Fruit fly (Drosophila melanogaster) whole organism, embryonic: ENCODE results near the gene dsf.
A peak's percentile ranks its signal among the peaks of the same experiment; 100 is the strongest.

ENCODE experiments used
- Ada2b ChIP-seq: fragments of 200-800 bp; sonication (Bioruptor generic); IDR thresholded peaks from 2 replicates; pipeline ENCODE4 v1.3.6; 2022; ENCODE audit warnings: missing biosample characterization, missing genetic modification characterization
- Atf-2 ChIP-seq: fragments of 200-800 bp; sonication (Bioruptor generic); optimal IDR thresholded peaks from 2 replicates; lab custom pipeline; 2016; ENCODE audit warnings: missing biosample characterization, missing genetic modification characterization
- CG10462 ChIP-seq: fragments of 200-800 bp; sonication (Bioruptor generic); optimal IDR thresholded peaks from 2 replicates; lab custom pipeline; 2016; ENCODE audit warnings: missing biosample characterization, missing genetic modification characterization
- CG1529 ChIP-seq: fragments of 200-800 bp; sonication (Bioruptor generic); optimal IDR thresholded peaks from 3 replicates; lab custom pipeline; 2018; ENCODE audit warnings: missing biosample characterization, missing genetic modification characterization
- CG1647 ChIP-seq: fragments of 200-800 bp; sonication (Bioruptor generic); optimal IDR thresholded peaks from 3 replicates; lab custom pipeline; 2016; ENCODE audit warnings: missing biosample characterization, missing genetic modification characterization
- CG17912 ChIP-seq: fragments of 200-800 bp; sonication (Bioruptor generic); optimal IDR thresholded peaks from 2 replicates; lab custom pipeline; 2018; ENCODE audit warnings: missing biosample characterization, mild to moderate bottlenecking, missing genetic modification characterization
- CG18262 ChIP-seq: fragments of 200-800 bp; optimal IDR thresholded peaks from 3 replicates; lab custom pipeline; 2019; ENCODE audit warnings: missing biosample characterization, mild to moderate bottlenecking, missing genetic modification characterization, moderate library complexity
- CG2116 ChIP-seq: fragments of 200-800 bp; sonication (Bioruptor generic); optimal IDR thresholded peaks from 3 replicates; lab custom pipeline; 2018; ENCODE audit warnings: missing biosample characterization, mild to moderate bottlenecking, missing genetic modification characterization
- CG32772 ChIP-seq: fragments of 200-800 bp; sonication (Bioruptor generic); IDR thresholded peaks from 2 replicates; pipeline ENCODE4 v1.3.6; 2022; ENCODE audit warnings: missing biosample characterization, missing genetic modification characterization
- CG3995 ChIP-seq: fragments of 200-800 bp; sonication (Bioruptor generic); optimal IDR thresholded peaks from 3 replicates; lab custom pipeline; 2016; ENCODE audit warnings: missing biosample characterization, missing genetic modification characterization
- CG6765 ChIP-seq: fragments of 200-800 bp; sonication (Bioruptor generic); optimal IDR thresholded peaks from 3 replicates; lab custom pipeline; 2017; ENCODE audit warnings: missing biosample characterization, mild to moderate bottlenecking, missing genetic modification characterization
- CG6854 ChIP-seq: fragments of 200-800 bp; sonication (Bioruptor generic); optimal IDR thresholded peaks from 3 replicates; lab custom pipeline; 2017; ENCODE audit warnings: missing biosample characterization, mild to moderate bottlenecking, missing genetic modification characterization
- CG7271 ChIP-seq: fragments of 200-800 bp; sonication (Bioruptor generic); optimal IDR thresholded peaks from 2 replicates; lab custom pipeline; 2018; ENCODE audit warnings: missing biosample characterization, mild to moderate bottlenecking, missing genetic modification characterization, moderate library complexity
- CG7357 ChIP-seq: fragments of 200-800 bp; sonication (Bioruptor generic); IDR thresholded peaks from 3 replicates; pipeline ENCODE4 v1.3.6; 2022; ENCODE audit warnings: missing biosample characterization, missing genetic modification characterization
- CG7786 ChIP-seq: fragments of 200-800 bp; sonication (Bioruptor generic); optimal IDR thresholded peaks from 2 replicates; lab custom pipeline; 2016; ENCODE audit warnings: missing biosample characterization, missing genetic modification characterization
- CG8359 ChIP-seq: fragments of 200-800 bp; sonication (Bioruptor generic); optimal IDR thresholded peaks from 2 replicates; lab custom pipeline; 2017; ENCODE audit warnings: missing biosample characterization, mild to moderate bottlenecking, missing genetic modification characterization, borderline replicate concordance
- CG8944 ChIP-seq: fragments of 200-800 bp; sonication (Bioruptor generic); optimal IDR thresholded peaks from 3 replicates; lab custom pipeline; 2016; ENCODE audit warnings: missing biosample characterization, missing genetic modification characterization
- Dad ChIP-seq: fragments of 200-800 bp; sonication (Bioruptor generic); optimal IDR thresholded peaks from 3 replicates; lab custom pipeline; 2016; ENCODE audit warnings: missing biosample characterization, missing genetic modification characterization
- Eip74EF ChIP-seq, 2 experiments: fragments of 200-800 bp in 1 of 2; fragments of >200 bp in 1 of 2; sonication (Bioruptor generic) in 1 of 2; optimal IDR thresholded peaks; 2 replicates each; lab custom pipeline; 2017 to 2019; ENCODE audit warnings: missing biosample characterization in 2 of 2, missing genetic modification characterization in 2 of 2, mild to moderate bottlenecking in 1 of 2, moderate library complexity in 1 of 2
- HLH4C ChIP-seq: fragments of 200-800 bp; sonication (Bioruptor generic); IDR thresholded peaks from 3 replicates; pipeline ENCODE4 v1.3.6; 2022; ENCODE audit warnings: missing biosample characterization, missing genetic modification characterization; ENCODE audit not compliant: partially characterized antibody
- Hr3 ChIP-seq: fragments of 200-800 bp; sonication (Bioruptor generic); optimal IDR thresholded peaks from 3 replicates; lab custom pipeline; 2016; ENCODE audit warnings: missing biosample characterization, missing genetic modification characterization
- MTF-1 ChIP-seq: fragments of 200-800 bp; sonication (Bioruptor generic); optimal IDR thresholded peaks from 2 replicates; lab custom pipeline; 2018; ENCODE audit warnings: missing biosample characterization, mild to moderate bottlenecking, missing genetic modification characterization, borderline replicate concordance
- Nf-YA ChIP-seq: fragments of 200-800 bp; sonication (Bioruptor generic); IDR thresholded peaks from 2 replicates; pipeline ENCODE4 v1.3.6; 2022; ENCODE audit warnings: missing biosample characterization, missing genetic modification characterization
- Ptx1 ChIP-seq: fragments of 200-800 bp; sonication (Bioruptor generic); IDR thresholded peaks from 2 replicates; pipeline ENCODE4 v1.3.6; 2022; ENCODE audit warnings: missing biosample characterization, missing genetic modification characterization
- Rx ChIP-seq: fragments of 200-800 bp; sonication (Bioruptor generic); IDR thresholded peaks from 2 replicates; pipeline ENCODE4 v1.3.6; 2022; ENCODE audit warnings: missing biosample characterization, missing genetic modification characterization
- Six4 ChIP-seq: fragments of 200-800 bp; sonication (Bioruptor generic); optimal IDR thresholded peaks from 2 replicates; lab custom pipeline; 2016; ENCODE audit warnings: missing biosample characterization, missing genetic modification characterization
- Trl ChIP-seq, 3 experiments: fragments of >200 bp in 2 of 3; fragments of 200-800 bp in 1 of 3; sonication (Bioruptor generic) in 1 of 3; optimal IDR thresholded peaks; 2 replicates in 1 of 3; 3 replicates in 2 of 3; lab custom pipeline; 2016 to 2017; ENCODE audit warnings: missing biosample characterization in 1 of 3, missing genetic modification characterization in 1 of 3
- Vsx1 ChIP-seq: fragments of 200-800 bp; sonication (Bioruptor generic); optimal IDR thresholded peaks from 2 replicates; lab custom pipeline; 2017; ENCODE audit warnings: missing biosample characterization, mild to moderate bottlenecking, missing genetic modification characterization, missing genetic modification reagents
- Xbp1 ChIP-seq: fragments of 200-800 bp; sonication (Bioruptor generic); optimal IDR thresholded peaks from 3 replicates; lab custom pipeline; 2016; ENCODE audit warnings: missing biosample characterization, mild to moderate bottlenecking, missing genetic modification characterization
- ab ChIP-seq: fragments of 200-800 bp; sonication (Bioruptor generic); optimal IDR thresholded peaks from 2 replicates; lab custom pipeline; 2016; ENCODE audit warnings: missing biosample characterization, missing genetic modification characterization
- btn ChIP-seq: fragments of 200-800 bp; sonication (Bioruptor generic); optimal IDR thresholded peaks from 2 replicates; lab custom pipeline; 2016; ENCODE audit warnings: missing biosample characterization, missing genetic modification characterization
- dysf ChIP-seq: fragments of 200-800 bp; sonication (Bioruptor generic); IDR thresholded peaks from 3 replicates; pipeline ENCODE4 v1.3.6; 2022; ENCODE audit warnings: missing biosample characterization, missing genetic modification characterization
- esg ChIP-seq: fragments of 200-800 bp; sonication (Bioruptor generic); conservative IDR thresholded peaks from 2 replicates; pipeline ENCODE4 v1.3.6; 2022; ENCODE audit warnings: missing biosample characterization, missing genetic modification characterization
- gce ChIP-seq: fragments of 200-800 bp; sonication (Bioruptor generic); IDR thresholded peaks from 3 replicates; pipeline ENCODE4 v1.3.6; 2022; ENCODE audit warnings: missing biosample characterization, missing genetic modification characterization
- hth ChIP-seq: fragments of >200 bp; optimal IDR thresholded peaks from 2 replicates; lab custom pipeline; 2017; ENCODE audit warnings: inconsistent platforms
- inv ChIP-seq: fragments of 200-800 bp; sonication (Bioruptor generic); IDR thresholded peaks from 2 replicates; pipeline ENCODE4 v1.3.6; 2022; ENCODE audit warnings: missing biosample characterization, missing genetic modification characterization; ENCODE audit not compliant: partially characterized antibody
- knrl ChIP-seq: fragments of 200-800 bp; sonication (Bioruptor generic); IDR thresholded peaks from 3 replicates; pipeline ENCODE4 v1.3.6; 2022; ENCODE audit warnings: missing biosample characterization, missing genetic modification characterization; ENCODE audit not compliant: partially characterized antibody
- mam ChIP-seq: fragments of 200-800 bp; sonication (Bioruptor generic); optimal IDR thresholded peaks from 3 replicates; lab custom pipeline; 2016; ENCODE audit warnings: missing biosample characterization, missing genetic modification characterization
- nerfin-1 ChIP-seq: fragments of 200-800 bp; sonication (Bioruptor generic); optimal IDR thresholded peaks from 3 replicates; lab custom pipeline; 2019; ENCODE audit warnings: missing biosample characterization, mild to moderate bottlenecking, missing genetic modification characterization, moderate library complexity
- nmo ChIP-seq: fragments of 200-800 bp; sonication (Bioruptor generic); optimal IDR thresholded peaks from 2 replicates; lab custom pipeline; 2018; ENCODE audit warnings: missing biosample characterization, mild to moderate bottlenecking, missing genetic modification characterization, moderate library complexity
- nom ChIP-seq: fragments of 200-800 bp; sonication (Bioruptor generic); optimal IDR thresholded peaks from 2 replicates; lab custom pipeline; 2017; ENCODE audit warnings: missing biosample characterization, missing genetic modification characterization, mild to moderate bottlenecking, moderate library complexity, missing genetic modification reagents
- otp ChIP-seq: fragments of 200-800 bp; sonication (Bioruptor generic); IDR thresholded peaks from 3 replicates; pipeline ENCODE4, ENCODE4 v1.3.6; 2022; ENCODE audit warnings: missing biosample characterization, missing genetic modification characterization
- row ChIP-seq: fragments of 200-800 bp; sonication (Bioruptor generic); IDR thresholded peaks from 3 replicates; pipeline ENCODE4 v1.3.6; 2022; ENCODE audit warnings: missing biosample characterization, missing genetic modification characterization
- sim ChIP-seq: fragments of 200-800 bp; sonication (Bioruptor generic); IDR thresholded peaks from 2 replicates; pipeline ENCODE4 v1.3.6; 2022; ENCODE audit warnings: missing biosample characterization, missing genetic modification characterization
- slp2 ChIP-seq: fragments of 200-800 bp; sonication (Bioruptor generic); optimal IDR thresholded peaks from 2 replicates; lab custom pipeline; 2016; ENCODE audit warnings: missing biosample characterization, missing genetic modification characterization
- twi ChIP-seq: fragments of 200-800 bp; optimal IDR thresholded peaks from 2 replicates; lab custom pipeline; 2019; ENCODE audit warnings: missing biosample characterization, mild to moderate bottlenecking, missing genetic modification characterization, moderate library complexity
- tx ChIP-seq: fragments of 200-800 bp; sonication (Bioruptor generic); optimal IDR thresholded peaks from 2 replicates; lab custom pipeline; 2016; ENCODE audit warnings: missing biosample characterization, missing genetic modification characterization
- wek ChIP-seq: fragments of 200-800 bp; sonication (Bioruptor generic); optimal IDR thresholded peaks from 3 replicates; lab custom pipeline; 2018; ENCODE audit warnings: missing biosample characterization, mild to moderate bottlenecking, missing genetic modification characterization, moderate library complexity

The dsf gene

DNA sequence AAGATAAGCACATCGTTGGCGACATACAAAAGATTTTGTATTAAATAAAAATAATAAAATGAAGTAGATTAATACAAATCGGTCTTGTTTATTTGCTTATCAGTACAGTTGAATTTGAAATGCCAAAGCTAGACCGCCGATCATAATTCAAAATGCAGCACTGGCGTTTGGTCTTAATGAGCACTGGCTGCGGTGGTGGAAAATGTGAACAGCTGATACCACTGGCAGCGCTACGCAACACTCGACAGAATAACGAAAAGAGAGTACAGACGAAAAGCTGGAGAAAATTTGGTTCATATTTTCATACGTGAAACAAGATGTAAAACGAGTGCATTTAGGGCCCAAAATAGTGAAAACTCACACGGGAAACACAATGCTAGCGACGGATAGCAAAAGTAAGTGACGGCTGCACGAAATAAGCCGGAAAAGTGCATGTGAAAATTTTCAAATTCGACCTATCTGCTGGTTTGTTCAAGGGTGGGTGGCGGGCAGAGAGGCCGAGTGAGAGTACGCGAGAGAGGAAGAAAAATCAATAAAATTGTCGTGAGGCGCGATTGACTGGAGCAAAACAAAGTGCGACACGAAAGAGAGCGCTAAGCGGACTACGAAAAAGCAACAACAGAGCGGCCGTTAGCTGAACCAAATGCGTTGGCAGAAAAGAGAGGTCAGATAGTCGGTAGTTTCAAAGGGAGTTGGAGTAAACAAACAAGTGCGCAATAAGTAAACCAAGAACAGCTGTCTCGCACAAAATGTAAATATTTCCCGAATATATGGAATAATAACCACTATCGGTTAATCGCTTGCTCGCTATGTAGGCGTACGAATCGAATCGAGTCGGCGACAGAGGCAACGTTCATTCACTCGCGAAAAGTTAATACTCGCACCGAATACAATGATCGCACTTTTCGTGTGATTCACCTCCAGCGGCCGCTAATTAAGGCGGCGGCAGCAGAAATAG, 18.6 kb upstream of the dsf start, which contains the start of gene bchs (continued):
- no peak for TF ChIP-seq CG32772
- TF ChIP-seq nom (GFP tag; lab: Kevin White, UChicago): no peak
- TF ChIP-seq CG7786: peak; percentile 53
- TF ChIP-seq CG8359: peak; percentile 82
- no peak for TF ChIP-seq CG10462
- peak; percentile 37 for TF ChIP-seq Xbp1 (GFP tag; lab: Kevin White, UChicago)
- peak; percentile 70 for TF ChIP-seq CG8944 (GFP tag; lab: Kevin White, UChicago)
- TF ChIP-seq Rx (GFP tag; lab: Robert Waterston, UW): peak; percentile 58
- TF ChIP-seq CG18262 (tag; lab: Kevin White, UChicago): no peak
- peak; percentile 92 for TF ChIP-seq CG6765
- peak; percentile 97 for TF ChIP-seq Vsx1 (GFP tag; lab: Kevin White, UChicago)
- peak; percentile 92 for TF ChIP-seq CG17912
- 0 out of 3 replicates have a peak, but pooled peaks have one; percentile 44 for TF ChIP-seq CG7357 (GFP tag; lab: Robert Waterston, UW)
- peak; percentile 30; the same call in 1 of the 3 replicates for TF ChIP-seq row (GFP tag; lab: Robert Waterston, UW)
- peak; percentile 73 for TF ChIP-seq Dad (GFP tag; lab: Kevin White, UChicago)
- no peak for TF ChIP-seq twi (tag; lab: Kevin White, UChicago)
- peak; percentile 89 for TF ChIP-seq otp (GFP tag; lab: Robert Waterston, UW)
- TF ChIP-seq Ptx1: 0 out of 2 replicates have a peak, but pooled peaks have one; percentile 23
- peak; percentile 64 for TF ChIP-seq mam (GFP tag; lab: Kevin White, UChicago)
- TF ChIP-seq CG1647 (GFP tag; lab: Kevin White, UChicago): peak; percentile 73
- TF ChIP-seq esg (GFP tag; lab: Robert Waterston, UW): no peak
- TF ChIP-seq CG1529 (GFP tag; lab: Kevin White, UChicago): peak; percentile 93
- peak; percentile 86 for TF ChIP-seq nerfin-1
- TF ChIP-seq CG2116 (GFP tag; lab: Kevin White, UChicago): peak; percentile 100
- TF ChIP-seq Eip74EF (GFP tag; optimal IDR thresholded peaks at IDR 0.05; lab: Kevin White, UChicago): no peak
- peak; percentile 90 for TF ChIP-seq Nf-YA (GFP tag; lab: Robert Waterston, UW)
- peak; percentile 93 for TF ChIP-seq gce (GFP tag; lab: Robert Waterston, UW)
- peak; percentile 57; the same call in 1 of the 3 replicates for TF ChIP-seq dysf (GFP tag; lab: Robert Waterston, UW)
- peak; percentile 96 for TF ChIP-seq wek
- peak; percentile 46 for TF ChIP-seq tx (GFP tag; lab: Kevin White, UChicago)
- TF ChIP-seq CG6854 (GFP tag; lab: Kevin White, UChicago): peak; percentile 93
- peak; percentile 69 for TF ChIP-seq Six4 (GFP tag; lab: Kevin White, UChicago)
- no peak for TF ChIP-seq hth
- 0 out of 3 replicates have a peak, but pooled peaks have one; percentile 9 for TF ChIP-seq knrl (GFP tag; lab: Robert Waterston, UW)
- peak; percentile 30; the same call in 1 of the 2 replicates for TF ChIP-seq Ada2b (GFP tag; lab: Robert Waterston, UW)
- peak; percentile 85 for TF ChIP-seq btn (GFP tag; lab: Kevin White, UChicago)
- peak; percentile 24 for TF ChIP-seq CG7271 (tag; lab: Kevin White, UChicago)
- TF ChIP-seq MTF-1 (GFP tag; lab: Kevin White, UChicago): peak; percentile 95
- TF ChIP-seq Atf-2: peak; percentile 79
- TF ChIP-seq CG3995: no peak
- TF ChIP-seq slp2 (GFP tag; lab: Kevin White, UChicago): peak; percentile 64
- peak; percentile 12 for TF ChIP-seq Hr3 (GFP tag; lab: Kevin White, UChicago)
- peak; percentile 35 for TF ChIP-seq nmo (GFP tag; lab: Kevin White, UChicago)
- TF ChIP-seq inv: no peak
- peak; percentile 89 to 97 for TF ChIP-seq Trl (optimal IDR thresholded peaks at IDR 0.05; lab: Kevin White, UChicago)
- TF ChIP-seq Trl (GFP tag; optimal IDR thresholded peaks at IDR 0.05; lab: Kevin White, UChicago): peak; percentile 89
- peak; percentile 92 for TF ChIP-seq sim (GFP tag; lab: Robert Waterston, UW)
- TF ChIP-seq ab (GFP tag; lab: Kevin White, UChicago): no peak
- no peak for TF ChIP-seq HLH4C (GFP tag; lab: Robert Waterston, UW)
